Worm (Caenorhabditis elegans) whole organism, L1 larva: ENCODE data around the gene Y60A3A.19.

Source experiments
- ceh-63 ChIP-seq: fragments of 200-800 bp; sonication (Bioruptor generic); optimal IDR thresholded peaks from 2 replicates; lab custom pipeline; 2018; ENCODE audit warnings: mild to moderate bottlenecking, missing genetic modification characterization, missing compliant biosample characterization
- dpl-1 ChIP-seq, 3 experiments: fragments of 150-350 bp in 2 of 3; sonication (generic microtip) in 1 of 3; optimal IDR thresholded peaks; 2 replicates each; lab custom pipeline; 2014 to 2017; ENCODE audit warnings: missing biosample characterization in 3 of 3, missing genetic modification characterization in 3 of 3, missing genetic modification reagents in 3 of 3
- nhr-12 ChIP-seq: sonication (generic microtip); optimal IDR thresholded peaks from 2 replicates; lab custom pipeline; 2017; ENCODE audit warnings: missing biosample characterization, missing genetic modification characterization
- nhr-77 ChIP-seq: fragments of 150-350 bp; optimal IDR thresholded peaks from 2 replicates; lab custom pipeline; 2014; ENCODE audit warnings: missing biosample characterization, missing genetic modification characterization
- ztf-11 ChIP-seq, 2 experiments: sonication (generic microtip); optimal IDR thresholded peaks; 2 replicates each; lab custom pipeline; 2016 to 2017; ENCODE audit warnings: missing genetic modification characterization in 2 of 2, missing biosample characterization in 1 of 2, missing compliant biosample characterization in 1 of 2

ce11 chrV:19934223-19934622, 17.9 kb downstream of the Y60A3A.19 start, which contains the start of gene algn-7:
- TF ChIP-seq nhr-77 (tag; lab: Kevin White, UChicago) (no peak), ztf-11 (tag; optimal IDR thresholded peaks at IDR 0.05; lab: Kevin White, UChicago) (no peak), nhr-12 (no peak), dpl-1 (GFP tag; optimal IDR thresholded peaks at IDR 0.05; lab: Kevin White, UChicago) (no peak), ceh-63 (no peak)
